Fruit fly (Drosophila melanogaster) whole organism, embryonic: ENCODE data around the gene mRpS2.

Experiments used
- Abd-B ChIP-seq: fragments of 200-800 bp; sonication (Bioruptor generic); optimal IDR thresholded peaks from 2 replicates; lab custom pipeline; 2018; ENCODE audit warnings: missing biosample characterization, mild to moderate bottlenecking, missing genetic modification characterization, moderate library complexity
- Adf1 ChIP-seq: fragments of 200-800 bp; sonication (Bioruptor generic); IDR thresholded peaks from 2 replicates; pipeline ENCODE4 v1.3.6; 2022; ENCODE audit warnings: missing biosample characterization, missing genetic modification characterization
- C15 ChIP-seq: fragments of 200-800 bp; sonication (Bioruptor generic); IDR thresholded peaks from 3 replicates; pipeline ENCODE4 v1.3.6; 2022; ENCODE audit warnings: missing biosample characterization, missing genetic modification characterization
- CG10321 ChIP-seq: fragments of 200-800 bp; sonication (Bioruptor generic); IDR thresholded peaks from 2 replicates; pipeline ENCODE4 v1.3.6; 2022; ENCODE audit warnings: missing biosample characterization, missing genetic modification characterization
- CG10959 ChIP-seq: fragments of 200-800 bp; sonication (Bioruptor generic); IDR thresholded peaks from 2 replicates; pipeline ENCODE4 v1.3.6; 2022; ENCODE audit warnings: missing biosample characterization, missing genetic modification characterization
- CG10979 ChIP-seq: fragments of 200-800 bp; sonication (Bioruptor generic); optimal IDR thresholded peaks from 2 replicates; lab custom pipeline; 2018; ENCODE audit warnings: missing biosample characterization, mild to moderate bottlenecking, missing genetic modification characterization, moderate library complexity
- CG11247 ChIP-seq: fragments of 200-800 bp; sonication (Bioruptor generic); IDR thresholded peaks from 2 replicates; pipeline ENCODE4 v1.3.6; 2022; ENCODE audit warnings: missing biosample characterization, missing genetic modification characterization
- CG11398 ChIP-seq: fragments of 200-800 bp; sonication (Bioruptor generic); optimal IDR thresholded peaks from 2 replicates; lab custom pipeline; 2016; ENCODE audit warnings: missing biosample characterization, missing genetic modification characterization
- CG11504 ChIP-seq: fragments of 200-800 bp; sonication (Bioruptor generic); optimal IDR thresholded peaks from 3 replicates; lab custom pipeline; 2019; ENCODE audit warnings: missing biosample characterization, mild to moderate bottlenecking, missing genetic modification characterization, moderate library complexity
- CG11696 ChIP-seq: fragments of 200-800 bp; sonication (Bioruptor generic); IDR thresholded peaks from 2 replicates; pipeline ENCODE4 v1.3.6; 2022; ENCODE audit warnings: missing biosample characterization, missing genetic modification characterization
- CG12299 ChIP-seq: fragments of 200-800 bp; sonication (Bioruptor generic); optimal IDR thresholded peaks from 2 replicates; lab custom pipeline; 2018; ENCODE audit warnings: missing biosample characterization, mild to moderate bottlenecking, missing genetic modification characterization
- CG13123 ChIP-seq: fragments of 200-800 bp; sonication (Bioruptor generic); optimal IDR thresholded peaks from 2 replicates; lab custom pipeline; 2016; ENCODE audit warnings: missing biosample characterization, missing genetic modification characterization
- CG13894 ChIP-seq: fragments of 200-800 bp; sonication (Bioruptor generic); optimal IDR thresholded peaks from 3 replicates; lab custom pipeline; 2018; ENCODE audit warnings: missing biosample characterization, mild to moderate bottlenecking, missing genetic modification characterization, moderate library complexity
- CG16813 ChIP-seq: fragments of 200-800 bp; sonication (Bioruptor generic); IDR thresholded peaks from 3 replicates; pipeline ENCODE4 v1.3.6; 2022; ENCODE audit warnings: missing biosample characterization, missing genetic modification characterization; ENCODE audit not compliant: partially characterized antibody
- CG2199 ChIP-seq: fragments of 200-800 bp; sonication (Bioruptor generic); IDR thresholded peaks from 3 replicates; pipeline ENCODE4 v1.3.6; 2022; ENCODE audit warnings: missing biosample characterization, missing genetic modification characterization
- CG2678 ChIP-seq: fragments of 200-800 bp; sonication (Bioruptor generic); optimal IDR thresholded peaks from 3 replicates; lab custom pipeline; 2019; ENCODE audit warnings: missing biosample characterization, mild to moderate bottlenecking, missing genetic modification characterization, moderate library complexity
- CG30431 ChIP-seq: fragments of 200-800 bp; sonication (Bioruptor generic); optimal IDR thresholded peaks from 2 replicates; lab custom pipeline; 2017; ENCODE audit warnings: missing biosample characterization, missing genetic modification characterization
- CG4424 ChIP-seq: fragments of 200-800 bp; sonication (Bioruptor generic); optimal IDR thresholded peaks from 3 replicates; lab custom pipeline; 2016; ENCODE audit warnings: missing biosample characterization, missing genetic modification characterization
- CG4730 ChIP-seq: fragments of 200-800 bp; sonication (Bioruptor generic); IDR thresholded peaks from 2 replicates; pipeline ENCODE4 v1.3.6; 2022; ENCODE audit warnings: missing biosample characterization, missing genetic modification characterization
- CG5953 ChIP-seq: fragments of 200-800 bp; sonication (Bioruptor generic); IDR thresholded peaks from 2 replicates; pipeline ENCODE4 v1.3.6; 2022; ENCODE audit warnings: missing biosample characterization, missing genetic modification characterization
- CG8281 ChIP-seq: fragments of 200-800 bp; sonication (Bioruptor generic); optimal IDR thresholded peaks from 2 replicates; lab custom pipeline; 2018; ENCODE audit warnings: missing biosample characterization, mild to moderate bottlenecking, missing genetic modification characterization, moderate library complexity
- CG8290 ChIP-seq, 3 experiments: fragments of 200-800 bp; sonication (Bioruptor generic); optimal IDR thresholded peaks; 2 replicates each; lab custom pipeline; 2016 to 2019; ENCODE audit warnings: missing biosample characterization in 3 of 3, missing genetic modification characterization in 3 of 3, mild to moderate bottlenecking in 2 of 3, moderate library complexity in 1 of 3
- CG8765 ChIP-seq: fragments of 200-800 bp; sonication (Bioruptor generic); IDR thresholded peaks from 2 replicates; pipeline ENCODE4 v1.3.6; 2022; ENCODE audit warnings: missing biosample characterization, missing genetic modification characterization
- Drgx ChIP-seq: fragments of 200-800 bp; sonication (Bioruptor generic); IDR thresholded peaks from 2 replicates; pipeline ENCODE4 v1.3.6; 2022; ENCODE audit warnings: missing biosample characterization, missing genetic modification characterization
- Fer2 ChIP-seq: fragments of 200-800 bp; sonication (Bioruptor generic); optimal IDR thresholded peaks from 2 replicates; lab custom pipeline; 2018; ENCODE audit warnings: missing biosample characterization, mild to moderate bottlenecking, missing genetic modification characterization, moderate library complexity
- Gug ChIP-seq: fragments of 200-800 bp; sonication (Bioruptor generic); IDR thresholded peaks from 4 replicates; pipeline ENCODE4 v1.3.6; 2022; ENCODE audit warnings: missing biosample characterization, missing genetic modification characterization
- Mad ChIP-seq: fragments of 200-800 bp; sonication (Bioruptor generic); optimal IDR thresholded peaks from 2 replicates; lab custom pipeline; 2016; ENCODE audit warnings: missing biosample characterization, missing genetic modification characterization
- Meics ChIP-seq: fragments of 200-800 bp; sonication (Bioruptor generic); optimal IDR thresholded peaks from 2 replicates; lab custom pipeline; 2017; ENCODE audit warnings: missing biosample characterization, mild to moderate bottlenecking, missing genetic modification characterization
- NfI ChIP-seq: fragments of 200-800 bp; sonication (Bioruptor generic); optimal IDR thresholded peaks from 3 replicates; lab custom pipeline; 2018; ENCODE audit warnings: missing biosample characterization, mild to moderate bottlenecking, missing genetic modification characterization, moderate library complexity
- Oaz ChIP-seq: fragments of 200-800 bp; sonication (Bioruptor generic); IDR thresholded peaks from 2 replicates; pipeline ENCODE4 v1.3.6; 2022; ENCODE audit warnings: missing biosample characterization, missing genetic modification characterization
- Spps ChIP-seq: fragments of 200-800 bp; sonication (Bioruptor generic); optimal IDR thresholded peaks from 2 replicates; lab custom pipeline; 2018; ENCODE audit warnings: missing biosample characterization, mild to moderate bottlenecking, missing genetic modification characterization
- Xbp1 ChIP-seq: fragments of 200-800 bp; sonication (Bioruptor generic); optimal IDR thresholded peaks from 3 replicates; lab custom pipeline; 2016; ENCODE audit warnings: missing biosample characterization, mild to moderate bottlenecking, missing genetic modification characterization
- abd-A ChIP-seq: fragments of 200-800 bp; sonication (Bioruptor generic); optimal IDR thresholded peaks from 3 replicates; lab custom pipeline; 2019; ENCODE audit warnings: missing biosample characterization, mild to moderate bottlenecking, missing genetic modification characterization, moderate library complexity
- br ChIP-seq: fragments of >200 bp; optimal IDR thresholded peaks from 2 replicates; lab custom pipeline; 2017
- croc ChIP-seq: fragments of 200-800 bp; sonication (Bioruptor generic); conservative IDR thresholded peaks from 3 replicates; pipeline ENCODE4 v1.3.6; 2022; ENCODE audit warnings: missing biosample characterization, missing genetic modification characterization
- crp ChIP-seq, 2 experiments: fragments of 200-800 bp; sonication (Bioruptor generic); optimal IDR thresholded peaks; 2 replicates in 1 of 2; 3 replicates in 1 of 2; lab custom pipeline; 2017; ENCODE audit warnings: missing biosample characterization in 2 of 2, missing genetic modification characterization in 2 of 2, mild to moderate bottlenecking in 1 of 2, moderate library complexity in 1 of 2
- cwo ChIP-seq: fragments of 200-800 bp; sonication (Bioruptor generic); optimal IDR thresholded peaks from 3 replicates; lab custom pipeline; 2017; ENCODE audit warnings: missing biosample characterization, missing genetic modification characterization, mild to moderate bottlenecking, moderate library complexity, missing genetic modification reagents
- da ChIP-seq: fragments of 200-800 bp; sonication (Bioruptor generic); optimal IDR thresholded peaks from 2 replicates; lab custom pipeline; 2016; ENCODE audit warnings: missing biosample characterization, missing genetic modification characterization
- dm ChIP-seq: fragments of 200-800 bp; sonication (Bioruptor generic); optimal IDR thresholded peaks from 3 replicates; lab custom pipeline; 2016; ENCODE audit warnings: missing biosample characterization, missing genetic modification characterization
- en ChIP-seq: fragments of 200-800 bp; sonication (Bioruptor generic); optimal IDR thresholded peaks from 2 replicates; lab custom pipeline; 2016; ENCODE audit warnings: missing biosample characterization, missing genetic modification characterization
- grau ChIP-seq: fragments of 200-800 bp; optimal IDR thresholded peaks from 3 replicates; lab custom pipeline; 2019; ENCODE audit warnings: missing biosample characterization, mild to moderate bottlenecking, missing genetic modification characterization, moderate library complexity
- jigr1 ChIP-seq: fragments of 200-800 bp; sonication (Bioruptor generic); IDR thresholded peaks from 3 replicates; pipeline ENCODE4 v1.3.6; 2022; ENCODE audit warnings: missing biosample characterization, missing genetic modification characterization
- jing ChIP-seq: fragments of 200-800 bp; sonication (Bioruptor generic); optimal IDR thresholded peaks from 2 replicates; lab custom pipeline; 2018; ENCODE audit warnings: missing biosample characterization, mild to moderate bottlenecking, missing genetic modification characterization
- onecut ChIP-seq: fragments of 200-800 bp; sonication (Bioruptor generic); IDR thresholded peaks from 2 replicates; pipeline ENCODE4 v1.3.6; 2022; ENCODE audit warnings: missing biosample characterization, missing genetic modification characterization
- row ChIP-seq: fragments of 200-800 bp; sonication (Bioruptor generic); IDR thresholded peaks from 3 replicates; pipeline ENCODE4 v1.3.6; 2022; ENCODE audit warnings: missing biosample characterization, missing genetic modification characterization
- run ChIP-seq: fragments of 200-800 bp; sonication (Bioruptor generic); optimal IDR thresholded peaks from 3 replicates; lab custom pipeline; 2018; ENCODE audit warnings: missing biosample characterization, mild to moderate bottlenecking, missing genetic modification characterization
- slbo ChIP-seq: fragments of 200-800 bp; sonication (Bioruptor generic); IDR thresholded peaks from 2 replicates; pipeline ENCODE4 v1.3.6; 2022; ENCODE audit warnings: missing biosample characterization, missing genetic modification characterization
- sr ChIP-seq: fragments of 200-800 bp; sonication (Bioruptor generic); IDR thresholded peaks from 3 replicates; pipeline ENCODE4 v1.3.6; 2022; ENCODE audit warnings: missing biosample characterization, missing genetic modification characterization
- tx ChIP-seq: fragments of 200-800 bp; sonication (Bioruptor generic); optimal IDR thresholded peaks from 2 replicates; lab custom pipeline; 2016; ENCODE audit warnings: missing biosample characterization, missing genetic modification characterization
- wor ChIP-seq: fragments of 200-800 bp; sonication (Bioruptor generic); IDR thresholded peaks from 2 replicates; pipeline ENCODE4 v1.3.6; 2022; ENCODE audit warnings: missing biosample characterization, missing genetic modification characterization

mRpS2 gene

DNA sequence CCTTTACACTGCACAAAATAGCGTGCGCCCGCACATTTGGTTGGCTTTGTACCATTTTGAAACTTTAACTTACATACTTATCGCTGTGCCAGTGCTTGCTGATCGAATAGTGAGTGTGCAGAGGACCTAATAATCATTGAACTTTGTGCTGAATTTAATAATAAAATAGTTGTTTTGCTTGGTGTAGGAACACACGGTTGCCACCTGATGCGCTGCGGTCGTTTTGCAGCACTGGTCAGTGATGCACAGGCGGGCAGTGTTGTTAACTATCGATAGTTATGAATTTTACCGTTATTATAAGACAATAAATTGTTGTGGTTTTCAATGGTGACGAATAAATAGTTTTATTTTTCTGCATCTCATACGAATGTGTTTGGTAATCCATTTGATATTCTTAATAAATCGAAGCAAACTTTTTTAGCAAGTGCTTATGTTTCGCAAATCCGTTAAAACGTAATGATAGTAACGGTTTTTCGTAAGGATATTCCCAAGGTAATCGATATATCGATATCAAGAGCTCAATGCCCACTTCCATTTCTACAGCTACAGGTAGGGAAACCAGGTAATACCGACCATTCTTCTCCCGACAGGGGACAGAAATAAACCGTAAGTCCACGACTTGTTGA is 12.3 kb downstream of the mRpS2 start, which contains the start of the genes tank and CG12194 (continued):
- TF ChIP-seq en (GFP tag; lab: Kevin White, UChicago), result peak; percentile 99
- peak; percentile 97 for TF ChIP-seq CG11504 (tag; lab: Kevin White, UChicago)
- peak; percentile 99 for TF ChIP-seq jigr1 (GFP tag; lab: Robert Waterston, UW)
- TF ChIP-seq Adf1 (GFP tag; lab: Robert Waterston, UW), result peak; percentile 86
- peak; percentile 40 to 78 for TF ChIP-seq crp (GFP tag; optimal IDR thresholded peaks at IDR 0.05; lab: Kevin White, UChicago)
- peak; percentile 99 for TF ChIP-seq Abd-B
- peak; percentile 82 for TF ChIP-seq CG16813
- TF ChIP-seq, all 482 proteins: peak for 462

DNA sequence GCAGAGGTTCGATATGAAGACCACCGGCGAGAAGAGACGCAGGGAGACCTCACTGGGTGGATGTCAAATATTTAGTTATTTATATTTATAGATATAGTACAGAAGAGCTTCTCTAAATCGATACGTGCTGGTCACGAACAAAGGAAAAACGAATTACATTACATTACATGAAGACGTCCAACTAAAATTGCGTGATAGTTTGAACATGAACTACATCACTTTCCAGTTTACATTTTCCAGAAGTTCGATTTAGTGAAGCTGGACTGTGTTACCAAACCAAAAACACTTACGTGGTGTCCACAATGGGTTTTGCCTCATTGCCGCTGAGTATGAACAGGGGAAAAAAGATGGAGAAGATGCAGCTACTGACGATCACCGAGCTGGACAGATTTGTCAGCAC is 14.0 kb downstream of the mRpS2 start:
- no peak for TF ChIP-seq CG12299 (tag; lab: Kevin White, UChicago)
- no peak for TF ChIP-seq dm (GFP tag; lab: Kevin White, UChicago)
- no peak for TF ChIP-seq CG5953 (GFP tag; lab: Robert Waterston, UW)
- no peak for TF ChIP-seq run (tag; lab: Kevin White, UChicago)
- no peak for TF ChIP-seq Oaz (GFP tag; lab: Robert Waterston, UW)
- TF ChIP-seq onecut (GFP tag; lab: Robert Waterston, UW), result no peak
- no peak for TF ChIP-seq CG8290 (GFP tag; optimal IDR thresholded peaks at IDR 0.05; lab: Kevin White, UChicago)
- no peak for TF ChIP-seq CG8290 (tag; optimal IDR thresholded peaks at IDR 0.05; lab: Kevin White, UChicago)
- TF ChIP-seq Drgx, result peak; percentile 29; the same call in 1 of the 2 replicates
- no peak for TF ChIP-seq Spps (tag; lab: Kevin White, UChicago)
- no peak for TF ChIP-seq CG13123 (GFP tag; lab: Kevin White, UChicago)
- no peak for TF ChIP-seq CG11247 (GFP tag; lab: Robert Waterston, UW)
- no peak for TF ChIP-seq wor (GFP tag; lab: Robert Waterston, UW)
- peak; percentile 41; the same call in 2 of the 3 replicates for TF ChIP-seq row
- TF ChIP-seq CG4730 (GFP tag; lab: Robert Waterston, UW), result no peak
- no peak for TF ChIP-seq Xbp1 (GFP tag; lab: Kevin White, UChicago)
- TF ChIP-seq sr (GFP tag; lab: Robert Waterston, UW), result no peak
- peak; percentile 49 for TF ChIP-seq grau
- TF ChIP-seq tx (GFP tag; lab: Kevin White, UChicago), result no peak
- TF ChIP-seq Gug (GFP tag; lab: Robert Waterston, UW), result peak; percentile 6; the same call in 1 of the 4 replicates
- no peak for TF ChIP-seq abd-A (tag; lab: Kevin White, UChicago)
- no peak for TF ChIP-seq CG10959
- no peak for TF ChIP-seq Fer2 (tag; lab: Kevin White, UChicago)
- no peak for TF ChIP-seq da (GFP tag; lab: Kevin White, UChicago)
- TF ChIP-seq CG10979, result no peak
- TF ChIP-seq jing, result no peak
- peak; percentile 3 for TF ChIP-seq CG2678
- TF ChIP-seq CG8281 (tag; lab: Kevin White, UChicago), result no peak
- TF ChIP-seq CG30431 (GFP tag; lab: Kevin White, UChicago), result no peak
- no peak for TF ChIP-seq C15 (GFP tag; lab: Robert Waterston, UW)
- no peak for TF ChIP-seq CG11696 (GFP tag; lab: Robert Waterston, UW)
- no peak for TF ChIP-seq CG13894 (tag; lab: Kevin White, UChicago)
- no peak for TF ChIP-seq CG8765 (GFP tag; lab: Robert Waterston, UW)
- peak; percentile 22; the same call in 1 of the 2 replicates for TF ChIP-seq slbo (GFP tag; lab: Robert Waterston, UW)
- no peak for TF ChIP-seq CG4424 (GFP tag; lab: Kevin White, UChicago)
- no peak for TF ChIP-seq br (lab: Kevin White, UChicago)
- no peak for TF ChIP-seq cwo
- no peak for TF ChIP-seq CG11398 (GFP tag; lab: Kevin White, UChicago)
- TF ChIP-seq Meics (GFP tag; lab: Kevin White, UChicago), result no peak
- no peak for TF ChIP-seq Mad (GFP tag; lab: Kevin White, UChicago)
- no peak for TF ChIP-seq CG10321 (GFP tag; lab: Robert Waterston, UW)
- TF ChIP-seq croc (GFP tag; lab: Robert Waterston, UW), result no peak
- no peak for TF ChIP-seq NfI
- TF ChIP-seq CG2199 (GFP tag; lab: Robert Waterston, UW), result no peak
